Fruit fly (Drosophila melanogaster) S2 (cell line): ENCODE measurements around the gene CG31233.
"Not testable (repeated sequence)": the region's sequence is repeated elsewhere in the genome, so short reads cannot be mapped to it uniquely, and the experiment has no call there.

Experiments used
- CG8478 ChIP-seq: fragments of >200 bp; optimal IDR thresholded peaks from 2 replicates; lab custom pipeline; 2018
- CTCF ChIP-seq, 2 experiments: fragments of >200 bp; optimal IDR thresholded peaks; 2 replicates each; lab custom pipeline; 2018

CG31233 gene

dm6 chr3R:21748954-21749920, at the start of gene CG31233:
Gene CG31233 (plus strand): TSS chr3R:21749853.
- TF ChIP-seq CTCF (optimal IDR thresholded peaks at IDR 0.05; lab: Kevin White, UChicago): no peak
- TF ChIP-seq CG8478: no peak

dm6 chr3R:21700458-21700857, 49.2 kb upstream of the CG31233 start:
- no peak for TF ChIP-seq CG8478
- no peak for TF ChIP-seq CTCF (optimal IDR thresholded peaks at IDR 0.05; lab: Kevin White, UChicago)

- no peak for TF ChIP-seq CTCF (optimal IDR thresholded peaks at IDR 0.05; lab: Kevin White, UChicago)
- TF ChIP-seq CG8478: no peak
These were observed 48.1 kb upstream of the CG31233 start for dm6 chr3R:21701529-21701928.

- TF ChIP-seq CTCF (optimal IDR thresholded peaks at IDR 0.05; lab: Kevin White, UChicago) (no peak), CG8478 (no peak)
These were observed 46.3 kb upstream of the CG31233 start for dm6 chr3R:21703346-21703745.

- TF ChIP-seq CTCF (optimal IDR thresholded peaks at IDR 0.05; lab: Kevin White, UChicago) (no peak), CG8478 (no peak)
These were observed 45.2 kb upstream of the CG31233 start for dm6 chr3R:21704439-21704838.

dm6 chr3R:21719420-21719933, 30.2 kb upstream of the CG31233 start, which contains the start of gene CG31176:
Gene CG31176 (minus strand): TSS chr3R:21719660.
- TF ChIP-seq CTCF (optimal IDR thresholded peaks at IDR 0.05; lab: Kevin White, UChicago) (no peak), CG8478 (no peak)

- TF ChIP-seq CTCF (optimal IDR thresholded peaks at IDR 0.05; lab: Kevin White, UChicago) (no peak), CG8478 (no peak)
These were observed 29.7 kb upstream of the CG31233 start for dm6 chr3R:21719934-21720431.

- TF ChIP-seq CG8478 (no peak), CTCF (optimal IDR thresholded peaks at IDR 0.05; lab: Kevin White, UChicago) (no peak)
These were observed 27.2 kb upstream of the CG31233 start for dm6 chr3R:21722457-21722856.

dm6 chr3R:21726593-21726992, 23.1 kb upstream of the CG31233 start:
- TF ChIP-seq CG8478: no peak
- TF ChIP-seq CTCF (optimal IDR thresholded peaks at IDR 0.05; lab: Kevin White, UChicago): no peak

- TF ChIP-seq CG8478 (no peak), CTCF (optimal IDR thresholded peaks at IDR 0.05; lab: Kevin White, UChicago) (no peak)
These were observed 18.7 kb upstream of the CG31233 start for dm6 chr3R:21730955-21731354.

dm6 chr3R:21731682-21732081, 18.0 kb upstream of the CG31233 start:
- TF ChIP-seq CG8478 (no peak), CTCF (optimal IDR thresholded peaks at IDR 0.05; lab: Kevin White, UChicago) (no peak)

dm6 chr3R:21732901-21733300, 16.8 kb upstream of the CG31233 start:
- no peak for TF ChIP-seq CG8478
- TF ChIP-seq CTCF (optimal IDR thresholded peaks at IDR 0.05; lab: Kevin White, UChicago): no peak

- TF ChIP-seq CTCF (optimal IDR thresholded peaks at IDR 0.05; lab: Kevin White, UChicago); CG8478: not testable (repeated sequence)
These were observed 13.5 kb upstream of the CG31233 start, which contains the start of gene Sfp93F for dm6 chr3R:21736196-21736595. Gene Sfp93F (minus strand): TSS chr3R:21736296.

- TF ChIP-seq CG8478 (no peak), CTCF (optimal IDR thresholded peaks at IDR 0.05; lab: Kevin White, UChicago) (no peak)
These were observed 12.9 kb upstream of the CG31233 start, which contains the start of gene CG42869 for dm6 chr3R:21736749-21737148. Gene CG42869 (minus strand): TSS chr3R:21736849.

dm6 chr3R:21737264-21737663, 12.4 kb upstream of the CG31233 start, which contains the start of gene CG42870:
Gene CG42870 (minus strand): TSS chr3R:21737364.
- TF ChIP-seq CG8478 (no peak), CTCF (optimal IDR thresholded peaks at IDR 0.05; lab: Kevin White, UChicago) (no peak)

- TF ChIP-seq CTCF (optimal IDR thresholded peaks at IDR 0.05; lab: Kevin White, UChicago): no peak
- no peak for TF ChIP-seq CG8478
These were observed 10.6 kb upstream of the CG31233 start, which contains the start of gene CG34034 for dm6 chr3R:21739010-21739409. Gene CG34034 (minus strand): TSS chr3R:21739110.
